Fruit fly (Drosophila melanogaster): ENCODE data around the gene CG5623.

- TF ChIP-seq CG14965 (GFP tag; optimal IDR thresholded peaks at IDR 0.05; ENCODE audit: borderline replicate concordance) (no peak), CG7556 (GFP tag; optimal IDR thresholded peaks at IDR 0.05) (no peak), CG15011 (GFP tag; optimal IDR thresholded peaks at IDR 0.05) (no peak), ac (GFP tag; optimal IDR thresholded peaks at IDR 0.05) (no peak), Ada2b (GFP tag; IDR thresholded peaks at IDR 0.05) (no peak), salm (tag; optimal IDR thresholded peaks at IDR 0.05) (no peak), pb (GFP tag; optimal IDR thresholded peaks at IDR 0.05) (no peak), Camta (GFP tag; optimal IDR thresholded peaks at IDR 0.05) (no peak), Bdp1 (GFP tag; optimal IDR thresholded peaks at IDR 0.05) (no peak)
Measured at dm6 chr3R:15731446-15731845, 35.8 kb downstream of the CG5623 start, which contains the start of gene CG34274.

Measured in whole organism, embryonic.